Worm (Caenorhabditis elegans) whole organism, young adult: ENCODE data around the gene F49E12.8.

ENCODE experiments used
- B0336.3 ChIP-seq: fragments of 200-800 bp; sonication (Bioruptor generic); IDR thresholded peaks from 2 replicates; pipeline ENCODE4 v1.3.6; 2022; ENCODE audit warnings: missing genetic modification characterization, missing compliant biosample characterization
- F22D6.2 ChIP-seq: sonication (generic microtip); optimal IDR thresholded peaks from 2 replicates; lab custom pipeline; 2016; ENCODE audit warnings: mild to moderate bottlenecking, missing genetic modification characterization, missing compliant biosample characterization
- F39B2.1 ChIP-seq: fragments of 200-800 bp; sonication (Bioruptor generic); IDR thresholded peaks from 2 replicates; pipeline ENCODE4 v1.3.6; 2022; ENCODE audit warnings: missing genetic modification reagents, missing genetic modification characterization, missing compliant biosample characterization
- F57A8.1 ChIP-seq: fragments of 200-800 bp; sonication (Bioruptor generic); optimal IDR thresholded peaks from 2 replicates; lab custom pipeline; 2018; ENCODE audit warnings: mild to moderate bottlenecking, missing genetic modification characterization, moderate library complexity, missing compliant biosample characterization
- F57C9.4 ChIP-seq: sonication (generic microtip); optimal IDR thresholded peaks from 2 replicates; lab custom pipeline; 2017; ENCODE audit warnings: mild to moderate bottlenecking, missing genetic modification characterization, missing compliant biosample characterization
- Y53F4B.3 ChIP-seq: fragments of 200-800 bp; sonication (Bioruptor generic); IDR thresholded peaks from 2 replicates; pipeline ENCODE4 v1.3.6; 2022; ENCODE audit warnings: missing genetic modification reagents, missing genetic modification characterization, missing compliant biosample characterization
- Y53G8AR.9 ChIP-seq: fragments of 200-800 bp; sonication (Bioruptor generic); conservative IDR thresholded peaks from 2 replicates; pipeline ENCODE4 v1.3.6; 2022; ENCODE audit warnings: missing genetic modification reagents, missing genetic modification characterization, missing compliant biosample characterization
- Y79H2A.3 ChIP-seq: fragments of 200-800 bp; sonication (Bioruptor generic); conservative IDR thresholded peaks from 2 replicates; pipeline ENCODE4 v1.3.6; 2022; ENCODE audit warnings: missing genetic modification reagents, missing genetic modification characterization, missing compliant biosample characterization
- ZK185.1 ChIP-seq: sonication (generic microtip); optimal IDR thresholded peaks from 2 replicates; lab custom pipeline; 2016; ENCODE audit warnings: mild to moderate bottlenecking, missing genetic modification characterization, missing compliant biosample characterization; ENCODE audit not compliant: poor library complexity, severe bottlenecking
- ama-1 ChIP-seq, 3 experiments: fragments of 150-350 bp in 1 of 3; sonication (generic microtip) in 2 of 3; optimal IDR thresholded peaks; 2 replicates each; lab custom pipeline; 2014 to 2018; ENCODE audit warnings: missing biosample characterization in 2 of 3, missing genetic modification characterization in 2 of 3, missing genetic modification reagents in 2 of 3
- attf-3 ChIP-seq: fragments of 200-800 bp; sonication (Bioruptor generic); conservative IDR thresholded peaks from 2 replicates; pipeline ENCODE4 v1.3.6; 2022; ENCODE audit warnings: missing genetic modification reagents, missing genetic modification characterization, missing compliant biosample characterization
- attf-6 ChIP-seq: fragments of 200-800 bp; sonication (Bioruptor generic); IDR thresholded peaks from 2 replicates; pipeline ENCODE4 v1.3.6; 2022; ENCODE audit warnings: missing genetic modification reagents, missing genetic modification characterization, missing compliant biosample characterization
- cebp-1 ChIP-seq, 2 experiments: fragments of 200-800 bp in 1 of 2; sonication (Bioruptor generic) in 1 of 2; sonication (generic microtip) in 1 of 2; IDR thresholded peaks in 1 of 2; optimal IDR thresholded peaks in 1 of 2; 2 replicates each; pipeline versions ENCODE4 v1.3.6 to Lab custom; 2017 to 2022; ENCODE audit warnings: missing compliant biosample characterization in 2 of 2, missing genetic modification characterization in 2 of 2, mild to moderate bottlenecking in 1 of 2, missing genetic modification reagents in 1 of 2, moderate library complexity in 1 of 2
- cebp-2 ChIP-seq: fragments of 200-800 bp; sonication (Bioruptor generic); IDR thresholded peaks from 2 replicates; pipeline ENCODE4 v1.3.6; 2022; ENCODE audit warnings: missing genetic modification characterization, missing compliant biosample characterization
- ceh-40 ChIP-seq: fragments of 200-800 bp; sonication (Bioruptor generic); IDR thresholded peaks from 2 replicates; pipeline ENCODE4 v1.3.6; 2022; ENCODE audit warnings: missing genetic modification characterization, missing compliant biosample characterization
- die-1 ChIP-seq: sonication (generic microtip); optimal IDR thresholded peaks from 2 replicates; lab custom pipeline; 2016; ENCODE audit warnings: missing genotype, mild to moderate bottlenecking, missing genetic modification characterization, missing compliant biosample characterization
- dpff-1 ChIP-seq: sonication (generic microtip); optimal IDR thresholded peaks from 2 replicates; lab custom pipeline; 2017; ENCODE audit warnings: mild to moderate bottlenecking, missing genetic modification characterization, missing compliant biosample characterization
- dpl-1 ChIP-seq: fragments of 150-350 bp; optimal IDR thresholded peaks from 2 replicates; lab custom pipeline; 2014; ENCODE audit warnings: missing biosample characterization, missing genetic modification reagents, missing genetic modification characterization
- efl-1 ChIP-seq: fragments of 150-350 bp; optimal IDR thresholded peaks from 2 replicates; lab custom pipeline; 2014; ENCODE audit warnings: missing biosample characterization, missing genetic modification reagents, missing genetic modification characterization
- egl-18 ChIP-seq: fragments of 200-800 bp; sonication (Bioruptor generic); IDR thresholded peaks from 2 replicates; pipeline ENCODE4 v1.3.6; 2022; ENCODE audit warnings: missing genetic modification reagents, missing genetic modification characterization, missing compliant biosample characterization
- egl-44 ChIP-seq: fragments of 200-800 bp; sonication (Bioruptor generic); IDR thresholded peaks from 2 replicates; pipeline ENCODE4 v1.3.6; 2022; ENCODE audit warnings: missing genetic modification reagents, missing genetic modification characterization, missing compliant biosample characterization
- egrh-3 ChIP-seq: fragments of 200-800 bp; sonication (Bioruptor generic); IDR thresholded peaks from 2 replicates; pipeline ENCODE4 v1.3.6; 2022; ENCODE audit warnings: missing genetic modification reagents, missing genetic modification characterization, missing compliant biosample characterization
- ets-4 ChIP-seq: fragments of 200-800 bp; sonication (Bioruptor generic); optimal IDR thresholded peaks from 2 replicates; lab custom pipeline; 2018; ENCODE audit warnings: mild to moderate bottlenecking, missing genetic modification characterization, missing compliant biosample characterization
- fkh-3 ChIP-seq: sonication (generic microtip); optimal IDR thresholded peaks from 2 replicates; lab custom pipeline; 2016; ENCODE audit warnings: mild to moderate bottlenecking, missing genetic modification characterization, missing compliant biosample characterization
- him-1 ChIP-seq: sonication (generic microtip); optimal IDR thresholded peaks from 2 replicates; lab custom pipeline; 2016; ENCODE audit warnings: missing genotype, missing genetic modification reagents, missing genetic modification characterization, missing compliant biosample characterization
- hmg-20 ChIP-seq: fragments of 200-800 bp; sonication (Bioruptor generic); IDR thresholded peaks from 2 replicates; pipeline ENCODE4 v1.3.6; 2022; ENCODE audit warnings: missing genetic modification reagents, missing genetic modification characterization, missing compliant biosample characterization
- hsf-1 ChIP-seq: fragments of 200-800 bp; sonication (Bioruptor generic); IDR thresholded peaks from 2 replicates; pipeline ENCODE4 v1.3.6; 2022; ENCODE audit warnings: missing genetic modification reagents, missing genetic modification characterization, missing compliant biosample characterization
- lin-40 ChIP-seq: sonication (generic microtip); optimal IDR thresholded peaks from 2 replicates; lab custom pipeline; 2016; ENCODE audit warnings: missing genetic modification characterization, mild to moderate bottlenecking, missing compliant biosample characterization, missing genotype, missing genetic modification reagents
- lsy-27 ChIP-seq: sonication (generic microtip); optimal IDR thresholded peaks from 2 replicates; lab custom pipeline; 2017; ENCODE audit warnings: missing genetic modification characterization, mild to moderate bottlenecking, missing compliant biosample characterization, antibody characterized with exemption, missing genotype, borderline replicate concordance; ENCODE audit not compliant: insufficient read depth
- madf-6 ChIP-seq: fragments of 200-800 bp; sonication (Bioruptor generic); IDR thresholded peaks from 2 replicates; pipeline ENCODE4 v1.3.6; 2022; ENCODE audit warnings: missing genetic modification reagents, missing genetic modification characterization, missing compliant biosample characterization
- madf-8 ChIP-seq: fragments of 200-800 bp; sonication (Bioruptor generic); conservative IDR thresholded peaks from 2 replicates; pipeline ENCODE4 v1.3.6; 2022; ENCODE audit warnings: missing genetic modification reagents, missing genetic modification characterization, missing compliant biosample characterization
- mel-28 ChIP-seq: sonication (generic microtip); optimal IDR thresholded peaks from 2 replicates; lab custom pipeline; 2016; ENCODE audit warnings: borderline replicate concordance, mild to moderate bottlenecking, missing genetic modification characterization, missing compliant biosample characterization
- mxl-1 ChIP-seq: sonication (generic microtip); optimal IDR thresholded peaks from 2 replicates; lab custom pipeline; 2016; ENCODE audit warnings: missing genetic modification characterization, missing compliant biosample characterization
- nfya-2 ChIP-seq: fragments of 200-800 bp; sonication (Bioruptor generic); IDR thresholded peaks from 2 replicates; pipeline ENCODE4 v1.3.6; 2022; ENCODE audit warnings: missing genetic modification reagents, missing genetic modification characterization, missing compliant biosample characterization
- nhr-179 ChIP-seq: sonication (generic microtip); optimal IDR thresholded peaks from 2 replicates; lab custom pipeline; 2016; ENCODE audit warnings: mild to moderate bottlenecking, missing genetic modification characterization, missing compliant biosample characterization
- pbrm-1 ChIP-seq: fragments of 200-800 bp; sonication (Bioruptor generic); IDR thresholded peaks from 2 replicates; pipeline ENCODE4 v1.3.6; 2022; ENCODE audit warnings: missing genetic modification reagents, missing genetic modification characterization, missing compliant biosample characterization
- pha-4 ChIP-seq: fragments of 150-350 bp; sonication (generic microtip); optimal IDR thresholded peaks from 2 replicates; lab custom pipeline; 2014; ENCODE audit warnings: missing biosample characterization, missing genetic modification reagents, missing genetic modification characterization
- rec-8 ChIP-seq, 2 experiments: sonication (generic microtip); optimal IDR thresholded peaks; 2 replicates each; lab custom pipeline; 2016; ENCODE audit warnings: mild to moderate bottlenecking in 2 of 2, missing genetic modification characterization in 2 of 2, missing genetic modification reagents in 2 of 2, missing genotype in 2 of 2, missing biosample characterization in 1 of 2, missing compliant biosample characterization in 1 of 2, moderate library complexity in 1 of 2
- rpc-1 ChIP-seq, 2 experiments: fragments of 150-350 bp in 1 of 2; sonication (generic microtip) in 1 of 2; optimal IDR thresholded peaks; 2 replicates each; lab custom pipeline; 2014 to 2018; ENCODE audit warnings: missing biosample characterization in 1 of 2, missing genetic modification characterization in 1 of 2, missing genetic modification reagents in 1 of 2, missing genotype in 1 of 2
- sea-2 ChIP-seq: fragments of 200-800 bp; sonication (Bioruptor generic); IDR thresholded peaks from 2 replicates; pipeline ENCODE4 v1.3.6; 2022; ENCODE audit warnings: missing genetic modification characterization, missing compliant biosample characterization
- snpc-1.1 ChIP-seq: sonication (generic microtip); optimal IDR thresholded peaks from 2 replicates; lab custom pipeline; 2017; ENCODE audit warnings: missing genetic modification characterization, mild to moderate bottlenecking, missing compliant biosample characterization, antibody characterized with exemption, moderate library complexity, missing genotype, missing genetic modification reagents; ENCODE audit not compliant: insufficient read depth
- somi-1 ChIP-seq: fragments of 200-800 bp; sonication (Bioruptor generic); optimal IDR thresholded peaks from 2 replicates; lab custom pipeline; 2018; ENCODE audit warnings: mild to moderate bottlenecking, missing genetic modification characterization, missing compliant biosample characterization
- sptf-2 ChIP-seq: fragments of 200-800 bp; sonication (Bioruptor generic); optimal IDR thresholded peaks from 2 replicates; lab custom pipeline; 2018; ENCODE audit warnings: mild to moderate bottlenecking, missing genetic modification characterization, missing compliant biosample characterization
- tlf-1 ChIP-seq: fragments of 200-800 bp; sonication (Bioruptor generic); optimal IDR thresholded peaks from 2 replicates; lab custom pipeline; 2018; ENCODE audit warnings: mild to moderate bottlenecking, missing genetic modification characterization, missing compliant biosample characterization
- xnd-1 ChIP-seq: sonication (generic microtip); optimal IDR thresholded peaks from 2 replicates; lab custom pipeline; 2016; ENCODE audit warnings: missing genotype, missing genetic modification reagents, missing genetic modification characterization, missing compliant biosample characterization
- zfh-2 ChIP-seq: fragments of 200-800 bp; sonication (Bioruptor generic); conservative IDR thresholded peaks from 2 replicates; pipeline ENCODE4 v1.3.6; 2022; ENCODE audit warnings: missing genetic modification reagents, missing genetic modification characterization, missing compliant biosample characterization

Gene F49E12.8

DNA sequence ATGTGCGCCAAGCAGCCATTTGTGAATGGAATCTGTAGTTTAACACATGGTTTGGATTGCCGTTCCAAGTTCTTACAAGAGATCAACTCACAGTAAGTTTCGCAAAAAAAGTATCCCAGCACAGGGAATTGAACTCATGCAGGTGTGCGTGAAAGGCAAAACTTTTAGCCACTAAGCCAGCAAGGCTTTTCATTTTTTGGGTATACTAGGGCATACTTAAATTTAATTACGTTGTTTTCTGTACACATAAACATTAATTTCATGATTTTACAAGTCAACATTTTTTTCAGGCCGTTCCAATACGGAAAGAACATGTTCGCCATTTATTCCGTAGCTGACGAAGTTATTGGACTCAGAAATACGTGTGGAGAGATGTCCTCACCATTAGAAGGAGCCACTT is 47.4 kb upstream of the F49E12.8 start (continued):
- no peak for TF ChIP-seq lin-40 (tag; lab: Kevin White, UChicago)
- TF ChIP-seq rec-8 (tag; optimal IDR thresholded peaks at IDR 0.05; lab: Kevin White, UChicago), result peak; percentile 80 to 92
- TF ChIP-seq Y53F4B.3 (GFP tag; lab: Robert Waterston, UW), result no peak
- TF ChIP-seq madf-8 (GFP tag; lab: Robert Waterston, UW), result no peak; the same call in 1 of the 2 replicates
- TF ChIP-seq nhr-179 (tag; lab: Kevin White, UChicago), result peak; percentile 74
- TF ChIP-seq dpff-1 (tag; lab: Kevin White, UChicago), result peak; percentile 87
- no peak for TF ChIP-seq lsy-27 (tag; lab: Kevin White, UChicago)
- TF ChIP-seq attf-3 (GFP tag; lab: Robert Waterston, UW), result no peak
- no peak for TF ChIP-seq egrh-3 (GFP tag; lab: Robert Waterston, UW)
- TF ChIP-seq him-1 (tag; lab: Kevin White, UChicago), result no peak
- peak; percentile 23; the same call in 1 of the 2 replicates for TF ChIP-seq F39B2.1 (GFP tag; lab: Robert Waterston, UW)
- no peak for TF ChIP-seq dpl-1
- peak; percentile 97 for TF ChIP-seq die-1 (tag; lab: Kevin White, UChicago)
- TF ChIP-seq sptf-2 (GFP tag; lab: Kevin White, UChicago), result no peak
- peak; percentile 76 for TF ChIP-seq fkh-3
- TF ChIP-seq pha-4, result no peak
- TF ChIP-seq ZK185.1 (tag; lab: Kevin White, UChicago), result peak; percentile 66
- TF ChIP-seq somi-1 (GFP tag; lab: Kevin White, UChicago), result peak; percentile 46
- peak; percentile 39 for TF ChIP-seq F22D6.2
- peak; percentile 81 for TF ChIP-seq hsf-1 (GFP tag; lab: Robert Waterston, UW)
- TF ChIP-seq F57C9.4 (tag; lab: Kevin White, UChicago), result peak; percentile 75
- TF ChIP-seq nfya-2 (GFP tag; lab: Robert Waterston, UW), result no peak
- peak; percentile 69; the same call in 1 of the 2 replicates for TF ChIP-seq attf-6
- peak; percentile 76 for TF ChIP-seq ceh-40
- TF ChIP-seq mxl-1 (tag; lab: Kevin White, UChicago), result peak; percentile 86
- 0 out of 2 replicates have a peak, but pooled peaks have one; percentile 84 for TF ChIP-seq cebp-2 (GFP tag; lab: Robert Waterston, UW)
- no peak for TF ChIP-seq xnd-1 (tag; lab: Kevin White, UChicago)
- peak; percentile 93 for TF ChIP-seq Y53G8AR.9 (GFP tag; lab: Robert Waterston, UW)
- TF ChIP-seq madf-6 (GFP tag; lab: Robert Waterston, UW), result peak; percentile 73
- TF ChIP-seq snpc-1.1 (tag; lab: Kevin White, UChicago), result peak; percentile 52
- no peak for TF ChIP-seq mel-28 (tag; lab: Kevin White, UChicago)
- TF ChIP-seq egl-44 (GFP tag; lab: Robert Waterston, UW), result peak; percentile 84
- TF ChIP-seq pbrm-1, result peak; percentile 63
- 0 out of 2 replicates have a peak, but pooled peaks have one; percentile 28 for TF ChIP-seq Y79H2A.3
- 0 out of 2 replicates have a peak, but pooled peaks have one; percentile 65 for TF ChIP-seq hmg-20
- no peak for TF ChIP-seq B0336.3 (GFP tag; lab: Robert Waterston, UW)
- TF ChIP-seq zfh-2 (GFP tag; lab: Robert Waterston, UW), result no peak
- 0 out of 2 replicates have a peak, but pooled peaks have one; percentile 29 for TF ChIP-seq sea-2 (GFP tag; lab: Robert Waterston, UW)
- TF ChIP-seq tlf-1 (GFP tag; lab: Kevin White, UChicago), result peak; percentile 41
- TF ChIP-seq ama-1 (optimal IDR thresholded peaks at IDR 0.05; lab: Kevin White, UChicago), result no peak
- TF ChIP-seq ama-1 (GFP tag; optimal IDR thresholded peaks at IDR 0.05; lab: Kevin White, UChicago), result peak; percentile 87 to 91
- TF ChIP-seq efl-1 (GFP tag; lab: Kevin White, UChicago), result no peak
- peak; percentile 97 for TF ChIP-seq rpc-1 (optimal IDR thresholded peaks at IDR 0.05; lab: Kevin White, UChicago)
- TF ChIP-seq rpc-1 (tag; optimal IDR thresholded peaks at IDR 0.05; lab: Kevin White, UChicago), result peak; percentile 99
- 0 out of 2 replicates have a peak, but pooled peaks have one; percentile 61 for TF ChIP-seq egl-18 (GFP tag; lab: Robert Waterston, UW)
- no peak for TF ChIP-seq cebp-1 (GFP tag; IDR thresholded peaks at IDR 0.05; lab: Robert Waterston, UW)
- TF ChIP-seq cebp-1 (tag; optimal IDR thresholded peaks at IDR 0.05; lab: Kevin White, UChicago), result no peak
- TF ChIP-seq F57A8.1 (GFP tag; lab: Kevin White, UChicago), result peak; percentile 83
- TF ChIP-seq ets-4 (GFP tag; lab: Kevin White, UChicago), result no peak
